In the genomic region with DNA sequence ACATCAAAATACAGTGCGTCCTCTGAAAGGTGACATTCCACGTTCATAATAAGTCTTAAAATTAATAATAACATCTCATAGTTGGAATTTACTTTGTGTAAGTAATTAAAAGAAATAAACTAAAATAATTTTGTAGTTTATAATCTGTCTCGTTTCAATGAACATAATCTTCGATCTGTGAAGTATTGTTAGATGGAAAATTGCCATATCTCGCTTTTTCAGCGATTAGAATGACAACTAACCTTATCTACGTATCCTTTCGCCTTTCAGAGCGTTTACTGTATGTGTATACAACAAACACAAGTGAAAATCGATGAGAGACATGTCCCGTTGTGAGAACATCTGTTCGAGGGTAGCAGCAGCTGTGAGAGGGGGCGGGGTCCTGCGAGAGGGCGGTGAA, we compare ENCODE assay signal across 1 fruit fly cellular context.
A peak's percentile ranks its signal among the peaks of the same experiment; 100 is the strongest.
TF ChIP-seq lines count a peak whose summit lies in the region.

No protein-coding gene starts in this region.

TF ChIP-seq in whole organism, embryonic, 481 proteins besides CTCF, POLR2A, EP300 and RAD21 (continued from another document and continues in another):
- TF ChIP-seq sens (GFP tag; lab: Kevin White, UChicago) (peak; percentile 88), Jarid2 (GFP tag; optimal IDR thresholded peaks at IDR 0.05; lab: Kevin White, UChicago) (no peak), Neu2 (GFP tag; optimal IDR thresholded peaks at IDR 0.05; lab: Kevin White, UChicago; ENCODE audit: borderline replicate concordance) (no peak), hbn (GFP tag; IDR thresholded peaks at IDR 0.05; lab: Robert Waterston, UW; ENCODE audit: partially characterized antibody) (no peak), yki (optimal IDR thresholded peaks at IDR 0.05; lab: Kevin White, UChicago) (no peak), CG33213 (GFP tag; optimal IDR thresholded peaks at IDR 0.05; lab: Kevin White, UChicago) (no peak), btn (GFP tag; optimal IDR thresholded peaks at IDR 0.05; lab: Kevin White, UChicago) (no peak), CG8944 (GFP tag; optimal IDR thresholded peaks at IDR 0.05; lab: Kevin White, UChicago) (peak; percentile 48), bbx (GFP tag; IDR thresholded peaks at IDR 0.05; lab: Robert Waterston, UW; ENCODE audit: partially characterized antibody) (no peak), pita (GFP tag; optimal IDR thresholded peaks at IDR 0.05; lab: Kevin White, UChicago) (no peak), CG9215 (GFP tag; IDR thresholded peaks at IDR 0.05; lab: Robert Waterston, UW) (peak; percentile 49), CG31365 (tag; optimal IDR thresholded peaks at IDR 0.05; lab: Kevin White, UChicago) (peak; percentile 33), Fer3 (tag; optimal IDR thresholded peaks at IDR 0.05; lab: Kevin White, UChicago) (peak; percentile 71), CG18262 (tag; optimal IDR thresholded peaks at IDR 0.05; lab: Kevin White, UChicago) (peak; percentile 91), CG12942 (GFP tag; optimal IDR thresholded peaks at IDR 0.05; lab: Kevin White, UChicago) (peak; percentile 31), CG43689 (GFP tag; IDR thresholded peaks at IDR 0.05; lab: Robert Waterston, UW) (no peak), crp (GFP tag; optimal IDR thresholded peaks at IDR 0.05; lab: Kevin White, UChicago) (peak in 1 of 2 experiments; percentile 40), ttk (GFP tag; IDR thresholded peaks at IDR 0.05; lab: Robert Waterston, UW) (no peak), CG6254 (GFP tag; optimal IDR thresholded peaks at IDR 0.05; lab: Kevin White, UChicago) (peak; percentile 73), salm (tag; optimal IDR thresholded peaks at IDR 0.05; lab: Kevin White, UChicago) (peak; percentile 68), phol (tag; optimal IDR thresholded peaks at IDR 0.05; lab: Kevin White, UChicago) (peak; percentile 86), CrebB (tag; optimal IDR thresholded peaks at IDR 0.05; lab: Kevin White, UChicago) (peak; percentile 25), CG7963 (GFP tag; IDR thresholded peaks at IDR 0.05; lab: Robert Waterston, UW; ENCODE audit: partially characterized antibody) (no peak), CG30431 (GFP tag; optimal IDR thresholded peaks at IDR 0.05; lab: Kevin White, UChicago) (peak; percentile 47), Gug (GFP tag; IDR thresholded peaks at IDR 0.05; lab: Robert Waterston, UW) (peak; percentile 52; the same call in 3 of the 4 replicates), bcd (GFP tag; optimal IDR thresholded peaks at IDR 0.05; lab: Kevin White, UChicago) (peak; percentile 54), inv (GFP tag; IDR thresholded peaks at IDR 0.05; lab: Robert Waterston, UW; ENCODE audit: partially characterized antibody) (no peak), CG2712 (tag; optimal IDR thresholded peaks at IDR 0.05; lab: Kevin White, UChicago) (peak; percentile 91), CG18476 (GFP tag; optimal IDR thresholded peaks at IDR 0.05; lab: Kevin White, UChicago) (peak; percentile 18), CG8281 (tag; optimal IDR thresholded peaks at IDR 0.05; lab: Kevin White, UChicago) (peak; percentile 59), Usf (GFP tag; optimal IDR thresholded peaks at IDR 0.05; lab: Kevin White, UChicago) (no peak), MTF-1 (GFP tag; optimal IDR thresholded peaks at IDR 0.05; lab: Kevin White, UChicago; ENCODE audit: borderline replicate concordance) (peak; percentile 56), her (GFP tag; optimal IDR thresholded peaks at IDR 0.05; lab: Kevin White, UChicago) (no peak), CG16815 (GFP tag; optimal IDR thresholded peaks at IDR 0.05; lab: Kevin White, UChicago) (peak; percentile 74), prd (optimal IDR thresholded peaks at IDR 0.05; lab: Kevin White, UChicago) (no peak), prd (GFP tag; IDR thresholded peaks at IDR 0.05; lab: Robert Waterston, UW) (peak; percentile 79), H2.0 (GFP tag; IDR thresholded peaks at IDR 0.05; lab: Robert Waterston, UW) (no peak; the same call in 1 of the 2 replicates), PHDP (tag; optimal IDR thresholded peaks at IDR 0.05; lab: Kevin White, UChicago) (peak; percentile 84), CG7987 (GFP tag; optimal IDR thresholded peaks at IDR 0.05; lab: Kevin White, UChicago) (peak; percentile 43), sug (tag; optimal IDR thresholded peaks at IDR 0.05; lab: Kevin White, UChicago) (peak; percentile 60), CG4424 (GFP tag; optimal IDR thresholded peaks at IDR 0.05; lab: Kevin White, UChicago) (peak; percentile 69), CG11085 (GFP tag; IDR thresholded peaks at IDR 0.05; lab: Robert Waterston, UW) (no peak), CG13287 (GFP tag; IDR thresholded peaks at IDR 0.05; lab: Robert Waterston, UW; ENCODE audit: partially characterized antibody) (no peak), hkb (optimal IDR thresholded peaks at IDR 0.05; lab: Kevin White, UChicago) (no peak), hkb (GFP tag; IDR thresholded peaks at IDR 0.05; lab: Robert Waterston, UW) (peak; percentile 56), Fer1 (GFP tag; optimal IDR thresholded peaks at IDR 0.05; lab: Kevin White, UChicago) (peak; percentile 85), Doc3 (GFP tag; IDR thresholded peaks at IDR 0.05; lab: Robert Waterston, UW; ENCODE audit: partially characterized antibody) (no peak), BEAF-32 (GFP tag; optimal IDR thresholded peaks at IDR 0.05; lab: Kevin White, UChicago) (no peak), CG18764 (GFP tag; optimal IDR thresholded peaks at IDR 0.05; lab: Kevin White, UChicago) (peak; percentile 39), knrl (GFP tag; IDR thresholded peaks at IDR 0.05; lab: Robert Waterston, UW; ENCODE audit: partially characterized antibody) (no peak), CG7556 (GFP tag; optimal IDR thresholded peaks at IDR 0.05; lab: Kevin White, UChicago) (peak; percentile 83), mld (GFP tag; IDR thresholded peaks at IDR 0.05; lab: Robert Waterston, UW; ENCODE audit: partially characterized antibody) (no peak), CG4730 (GFP tag; IDR thresholded peaks at IDR 0.05; lab: Robert Waterston, UW) (no peak), Aef1 (GFP tag; IDR thresholded peaks at IDR 0.05; lab: Robert Waterston, UW) (0 out of 3 replicates have a peak, but pooled peaks have one; percentile 10), zfh1 (GFP tag; IDR thresholded peaks at IDR 0.05; lab: Robert Waterston, UW) (peak; percentile 56; the same call in 1 of the 3 replicates), trem (tag; optimal IDR thresholded peaks at IDR 0.05; lab: Kevin White, UChicago) (peak; percentile 70), GATAe (GFP tag; conservative IDR thresholded peaks at IDR 0.05; lab: Robert Waterston, UW) (no peak; the same call in 1 of the 2 replicates), TFAM (GFP tag; optimal IDR thresholded peaks at IDR 0.05; lab: Kevin White, UChicago) (peak; percentile 25), CG14860 (GFP tag; IDR thresholded peaks at IDR 0.05; lab: Robert Waterston, UW; ENCODE audit: partially characterized antibody) (no peak), CG18599 (GFP tag; optimal IDR thresholded peaks at IDR 0.05; lab: Kevin White, UChicago) (peak; percentile 86), Dfd (GFP tag; optimal IDR thresholded peaks at IDR 0.05; lab: Kevin White, UChicago) (no peak), chm (GFP tag; IDR thresholded peaks at IDR 0.05; lab: Robert Waterston, UW) (no peak), Tbp (GFP tag; optimal IDR thresholded peaks at IDR 0.05; lab: Kevin White, UChicago) (no peak), gsb (GFP tag; IDR thresholded peaks at IDR 0.05; lab: Robert Waterston, UW) (peak; percentile 19; the same call in 1 of the 2 replicates), mam (GFP tag; optimal IDR thresholded peaks at IDR 0.05; lab: Kevin White, UChicago) (peak; percentile 39), CG10654 (GFP tag; optimal IDR thresholded peaks at IDR 0.05; lab: Kevin White, UChicago) (peak; percentile 61), corto (GFP tag; optimal IDR thresholded peaks at IDR 0.05; lab: Kevin White, UChicago) (no peak), fd96Cb (tag; optimal IDR thresholded peaks at IDR 0.05; lab: Kevin White, UChicago) (peak; percentile 72), CG16863 (GFP tag; optimal IDR thresholded peaks at IDR 0.05; lab: Kevin White, UChicago) (peak; percentile 26), NfI (GFP tag; optimal IDR thresholded peaks at IDR 0.05; lab: Kevin White, UChicago) (peak; percentile 70), CG17186 (GFP tag; optimal IDR thresholded peaks at IDR 0.05; lab: Kevin White, UChicago) (no peak), lmd (GFP tag; IDR thresholded peaks at IDR 0.05; lab: Robert Waterston, UW) (peak; percentile 43), Med (GFP tag; lab: Kevin White, UChicago) (peak; percentile 79), CG5245 (GFP tag; optimal IDR thresholded peaks at IDR 0.05; lab: Kevin White, UChicago) (peak; percentile 33), Hmx (GFP tag; optimal IDR thresholded peaks at IDR 0.05; lab: Kevin White, UChicago) (peak; percentile 7), danr (GFP tag; IDR thresholded peaks at IDR 0.05; lab: Robert Waterston, UW) (no peak), wor (GFP tag; IDR thresholded peaks at IDR 0.05; lab: Robert Waterston, UW) (no peak), caup (GFP tag; optimal IDR thresholded peaks at IDR 0.05; lab: Kevin White, UChicago; ENCODE audit: severe bottlenecking) (peak; percentile 42), CG12299 (tag; optimal IDR thresholded peaks at IDR 0.05; lab: Kevin White, UChicago) (peak; percentile 75), eve (GFP tag; optimal IDR thresholded peaks at IDR 0.05; lab: Kevin White, UChicago) (peak in 1 of 2 experiments; percentile 88), dmrt11E (tag; optimal IDR thresholded peaks at IDR 0.05; lab: Kevin White, UChicago) (peak; percentile 86), fu2 (GFP tag; optimal IDR thresholded peaks at IDR 0.05; lab: Kevin White, UChicago) (peak; percentile 8), Ravus (GFP tag; IDR thresholded peaks at IDR 0.05; lab: Robert Waterston, UW) (no peak), CG8765 (GFP tag; IDR thresholded peaks at IDR 0.05; lab: Robert Waterston, UW) (no peak), lola (GFP tag; optimal IDR thresholded peaks at IDR 0.05; lab: Kevin White, UChicago) (peak in 1 of 3 experiments; percentile 89), pfk (GFP tag; optimal IDR thresholded peaks at IDR 0.05; lab: Kevin White, UChicago) (no peak), CG1792 (GFP tag; optimal IDR thresholded peaks at IDR 0.05; lab: Kevin White, UChicago) (no peak), CG10543 (GFP tag; optimal IDR thresholded peaks at IDR 0.05; lab: Kevin White, UChicago) (peak; percentile 70), Fer2 (tag; optimal IDR thresholded peaks at IDR 0.05; lab: Kevin White, UChicago) (peak; percentile 74), CG1647 (GFP tag; optimal IDR thresholded peaks at IDR 0.05; lab: Kevin White, UChicago) (peak; percentile 16), hth (optimal IDR thresholded peaks at IDR 0.05; lab: Kevin White, UChicago) (no peak), CG7271 (tag; optimal IDR thresholded peaks at IDR 0.05; lab: Kevin White, UChicago) (no peak), CG17361 (GFP tag; IDR thresholded peaks at IDR 0.05; lab: Robert Waterston, UW) (peak; percentile 92), CG3838 (GFP tag; optimal IDR thresholded peaks at IDR 0.05; lab: Kevin White, UChicago) (no peak), D (optimal IDR thresholded peaks at IDR 0.05; lab: Kevin White, UChicago) (no peak), D (GFP tag; optimal IDR thresholded peaks at IDR 0.05; lab: Kevin White, UChicago) (peak; percentile 80), unpg (GFP tag; optimal IDR thresholded peaks at IDR 0.05; lab: Kevin White, UChicago) (peak; percentile 79), CG10959 (GFP tag; IDR thresholded peaks at IDR 0.05; lab: Robert Waterston, UW) (no peak), NC2α (GFP tag; optimal IDR thresholded peaks at IDR 0.05; lab: Kevin White, UChicago) (no peak), CG7357 (GFP tag; IDR thresholded peaks at IDR 0.05; lab: Robert Waterston, UW) (no peak), Oli (tag; optimal IDR thresholded peaks at IDR 0.05; lab: Kevin White, UChicago) (peak; percentile 77), amos (GFP tag; IDR thresholded peaks at IDR 0.05; lab: Robert Waterston, UW; ENCODE audit: partially characterized antibody) (no peak), CG17612 (GFP tag; IDR thresholded peaks at IDR 0.05; lab: Robert Waterston, UW) (no peak), Blimp-1 (GFP tag; optimal IDR thresholded peaks at IDR 0.05; lab: Kevin White, UChicago) (peak; percentile 84), ci (GFP tag; IDR thresholded peaks at IDR 0.05; lab: Robert Waterston, UW) (peak; percentile 48; the same call in 1 of the 3 replicates), Ada2b (GFP tag; IDR thresholded peaks at IDR 0.05; lab: Robert Waterston, UW) (0 out of 2 replicates have a peak, but pooled peaks have one; percentile 10), tll (GFP tag; optimal IDR thresholded peaks at IDR 0.05; lab: Kevin White, UChicago) (no peak), Xrp1 (GFP tag; IDR thresholded peaks at IDR 0.05; lab: Robert Waterston, UW) (peak; percentile 84), zen (tag; optimal IDR thresholded peaks at IDR 0.05; lab: Kevin White, UChicago) (peak; percentile 78), aop (GFP tag; IDR thresholded peaks at IDR 0.05; lab: Robert Waterston, UW) (no peak), ewg (GFP tag; optimal IDR thresholded peaks at IDR 0.05; lab: Kevin White, UChicago) (peak; percentile 41), sim (GFP tag; IDR thresholded peaks at IDR 0.05; lab: Robert Waterston, UW) (no peak), CG9817 (tag; optimal IDR thresholded peaks at IDR 0.05; lab: Kevin White, UChicago) (peak; percentile 62), Vsx1 (GFP tag; optimal IDR thresholded peaks at IDR 0.05; lab: Kevin White, UChicago) (no peak), CG15479 (GFP tag; optimal IDR thresholded peaks at IDR 0.05; lab: Kevin White, UChicago) (peak; percentile 52), Ets65A (GFP tag; lab: Kevin White, UChicago) (no peak), CG7839 (tag; optimal IDR thresholded peaks at IDR 0.05; lab: Kevin White, UChicago) (peak; percentile 76), ab (GFP tag; optimal IDR thresholded peaks at IDR 0.05; lab: Kevin White, UChicago) (no peak), CG1832 (GFP tag; optimal IDR thresholded peaks at IDR 0.05; lab: Kevin White, UChicago) (no peak), CG10462 (GFP tag; optimal IDR thresholded peaks at IDR 0.05; lab: Kevin White, UChicago) (peak; percentile 58), p53 (GFP tag; optimal IDR thresholded peaks at IDR 0.05; lab: Kevin White, UChicago) (no peak), NC2β (GFP tag; optimal IDR thresholded peaks at IDR 0.05; lab: Kevin White, UChicago) (peak; percentile 23), Scr (GFP tag; IDR thresholded peaks at IDR 0.05; lab: Robert Waterston, UW; ENCODE audit: partially characterized antibody) (no peak), CG13624 (GFP tag; optimal IDR thresholded peaks at IDR 0.05; lab: Kevin White, UChicago) (no peak), Ssrp (tag; optimal IDR thresholded peaks at IDR 0.05; lab: Kevin White, UChicago) (peak; percentile 68), jumu (GFP tag; optimal IDR thresholded peaks at IDR 0.05; lab: Kevin White, UChicago) (peak; percentile 1), CG9876 (GFP tag; optimal IDR thresholded peaks at IDR 0.05; lab: Kevin White, UChicago) (no peak)
